Fruit fly (Drosophila melanogaster) whole organism, embryonic: ENCODE results near the gene Aatf.

Source experiments
- ATbp ChIP-seq: fragments of 200-800 bp; sonication (Bioruptor generic); optimal IDR thresholded peaks from 2 replicates; lab custom pipeline; 2017; ENCODE audit warnings: missing biosample characterization, mild to moderate bottlenecking, missing genetic modification characterization, missing genetic modification reagents
- Blimp-1 ChIP-seq: fragments of 200-800 bp; sonication (Bioruptor generic); optimal IDR thresholded peaks from 3 replicates; lab custom pipeline; 2018; ENCODE audit warnings: missing biosample characterization, missing genetic modification characterization, mild to moderate bottlenecking, moderate library complexity, missing genetic modification reagents
- CG10209 ChIP-seq: fragments of 200-800 bp; sonication (Bioruptor generic); optimal IDR thresholded peaks from 3 replicates; lab custom pipeline; 2017; ENCODE audit warnings: missing biosample characterization, mild to moderate bottlenecking, missing genetic modification characterization, missing genetic modification reagents
- CG10462 ChIP-seq: fragments of 200-800 bp; sonication (Bioruptor generic); optimal IDR thresholded peaks from 2 replicates; lab custom pipeline; 2016; ENCODE audit warnings: missing biosample characterization, missing genetic modification characterization
- CG11247 ChIP-seq: fragments of 200-800 bp; sonication (Bioruptor generic); IDR thresholded peaks from 2 replicates; pipeline ENCODE4 v1.3.6; 2022; ENCODE audit warnings: missing biosample characterization, missing genetic modification characterization
- CG12744 ChIP-seq: fragments of 200-800 bp; sonication (Bioruptor generic); optimal IDR thresholded peaks from 2 replicates; lab custom pipeline; 2016; ENCODE audit warnings: missing biosample characterization, missing genetic modification characterization
- CG15011 ChIP-seq: fragments of 200-800 bp; sonication (Bioruptor generic); optimal IDR thresholded peaks from 3 replicates; lab custom pipeline; 2018; ENCODE audit warnings: missing biosample characterization, mild to moderate bottlenecking, missing genetic modification characterization
- CG15514 ChIP-seq: fragments of 200-800 bp; sonication (Bioruptor generic); optimal IDR thresholded peaks from 3 replicates; lab custom pipeline; 2017; ENCODE audit warnings: missing biosample characterization, missing genetic modification characterization, mild to moderate bottlenecking, moderate library complexity, missing genetic modification reagents
- CG17829 ChIP-seq: fragments of 200-800 bp; optimal IDR thresholded peaks from 2 replicates; lab custom pipeline; 2019; ENCODE audit warnings: missing biosample characterization, mild to moderate bottlenecking, missing genetic modification characterization, moderate library complexity
- CG2116 ChIP-seq: fragments of 200-800 bp; sonication (Bioruptor generic); optimal IDR thresholded peaks from 3 replicates; lab custom pipeline; 2018; ENCODE audit warnings: missing biosample characterization, mild to moderate bottlenecking, missing genetic modification characterization
- CG2120 ChIP-seq: fragments of 200-800 bp; sonication (Bioruptor generic); optimal IDR thresholded peaks from 3 replicates; lab custom pipeline; 2016; ENCODE audit warnings: missing biosample characterization, missing genetic modification characterization
- CG2202 ChIP-seq: fragments of 200-800 bp; sonication (Bioruptor generic); optimal IDR thresholded peaks from 2 replicates; lab custom pipeline; 2018; ENCODE audit warnings: missing biosample characterization, mild to moderate bottlenecking, missing genetic modification characterization
- CG2875 ChIP-seq: fragments of 200-800 bp; sonication (Bioruptor generic); optimal IDR thresholded peaks from 2 replicates; lab custom pipeline; 2017; ENCODE audit warnings: missing biosample characterization, mild to moderate bottlenecking, missing genetic modification characterization, missing genetic modification reagents
- CG31224 ChIP-seq: fragments of 200-800 bp; sonication (Bioruptor generic); IDR thresholded peaks from 2 replicates; pipeline ENCODE4 v1.3.6; 2022; ENCODE audit warnings: missing biosample characterization, missing genetic modification characterization
- CG31441 ChIP-seq: fragments of 200-800 bp; sonication (Bioruptor generic); IDR thresholded peaks from 2 replicates; pipeline ENCODE4 v1.3.6; 2022; ENCODE audit warnings: missing biosample characterization, missing genetic modification characterization
- CG3407 ChIP-seq: fragments of 200-800 bp; sonication (Bioruptor generic); optimal IDR thresholded peaks from 2 replicates; lab custom pipeline; 2018; ENCODE audit warnings: missing biosample characterization, mild to moderate bottlenecking, missing genetic modification characterization
- CG5245 ChIP-seq: fragments of 200-800 bp; sonication (Bioruptor generic); optimal IDR thresholded peaks from 3 replicates; lab custom pipeline; 2016; ENCODE audit warnings: missing biosample characterization, missing genetic modification characterization
- CG6683 ChIP-seq: fragments of 200-800 bp; sonication (Bioruptor generic); optimal IDR thresholded peaks from 2 replicates; lab custom pipeline; 2017; ENCODE audit warnings: missing biosample characterization, mild to moderate bottlenecking, missing genetic modification characterization, missing genetic modification reagents
- CG9797 ChIP-seq: fragments of 200-800 bp; sonication (Bioruptor generic); optimal IDR thresholded peaks from 3 replicates; lab custom pipeline; 2018; ENCODE audit warnings: missing biosample characterization, mild to moderate bottlenecking, missing genetic modification characterization
- CG9817 ChIP-seq: fragments of 200-800 bp; sonication (Bioruptor generic); optimal IDR thresholded peaks from 2 replicates; lab custom pipeline; 2018; ENCODE audit warnings: missing biosample characterization, mild to moderate bottlenecking, missing genetic modification characterization, moderate library complexity
- CG9932 ChIP-seq: fragments of 200-800 bp; sonication (Bioruptor generic); IDR thresholded peaks from 2 replicates; pipeline ENCODE4 v1.3.6; 2022; ENCODE audit warnings: missing biosample characterization, missing genetic modification characterization
- Hmx ChIP-seq: fragments of 200-800 bp; sonication (Bioruptor generic); optimal IDR thresholded peaks from 2 replicates; lab custom pipeline; 2016; ENCODE audit warnings: missing biosample characterization, missing genetic modification characterization
- NC2α ChIP-seq: fragments of 200-800 bp; sonication (Bioruptor generic); optimal IDR thresholded peaks from 2 replicates; lab custom pipeline; 2016; ENCODE audit warnings: missing biosample characterization, missing genetic modification characterization
- Opbp ChIP-seq: fragments of 200-800 bp; sonication (Bioruptor generic); IDR thresholded peaks from 3 replicates; pipeline ENCODE4 v1.3.6; 2022; ENCODE audit warnings: missing biosample characterization, missing genetic modification characterization; ENCODE audit not compliant: partially characterized antibody
- Side ChIP-seq: fragments of 200-800 bp; sonication (Bioruptor generic); optimal IDR thresholded peaks from 2 replicates; lab custom pipeline; 2016; ENCODE audit warnings: missing biosample characterization, missing genetic modification characterization
- Sin3A ChIP-seq: fragments of >200 bp; optimal IDR thresholded peaks from 2 replicates; lab custom pipeline; 2018
- Vsx1 ChIP-seq: fragments of 200-800 bp; sonication (Bioruptor generic); optimal IDR thresholded peaks from 2 replicates; lab custom pipeline; 2017; ENCODE audit warnings: missing biosample characterization, mild to moderate bottlenecking, missing genetic modification characterization, missing genetic modification reagents
- Xrp1 ChIP-seq: fragments of 200-800 bp; sonication (Bioruptor generic); IDR thresholded peaks from 2 replicates; pipeline ENCODE4 v1.3.6; 2022; ENCODE audit warnings: missing biosample characterization, missing genetic modification characterization
- amos ChIP-seq: fragments of 200-800 bp; sonication (Bioruptor generic); IDR thresholded peaks from 2 replicates; pipeline ENCODE4 v1.3.6; 2022; ENCODE audit warnings: missing biosample characterization, missing genetic modification characterization; ENCODE audit not compliant: partially characterized antibody
- bigmax ChIP-seq: fragments of 200-800 bp; sonication (Bioruptor generic); optimal IDR thresholded peaks from 2 replicates; lab custom pipeline; 2018; ENCODE audit warnings: missing biosample characterization, mild to moderate bottlenecking, missing genetic modification characterization
- cad ChIP-seq: fragments of >200 bp; optimal IDR thresholded peaks from 2 replicates; lab custom pipeline; 2017; ENCODE audit warnings: missing biosample characterization, missing genetic modification characterization
- cas ChIP-seq: fragments of 200-800 bp; sonication (Bioruptor generic); IDR thresholded peaks from 2 replicates; pipeline ENCODE4 v1.3.6; 2022; ENCODE audit warnings: missing biosample characterization, missing genetic modification characterization
- corto ChIP-seq: fragments of 200-800 bp; sonication (Bioruptor generic); optimal IDR thresholded peaks from 2 replicates; lab custom pipeline; 2016; ENCODE audit warnings: missing biosample characterization, mild to moderate bottlenecking, missing genetic modification characterization, moderate library complexity
- dmrt99B ChIP-seq: fragments of 200-800 bp; sonication (Bioruptor generic); optimal IDR thresholded peaks from 2 replicates; lab custom pipeline; 2018; ENCODE audit warnings: missing biosample characterization, mild to moderate bottlenecking, missing genetic modification characterization, moderate library complexity
- en ChIP-seq: fragments of 200-800 bp; sonication (Bioruptor generic); optimal IDR thresholded peaks from 2 replicates; lab custom pipeline; 2016; ENCODE audit warnings: missing biosample characterization, missing genetic modification characterization
- eve ChIP-seq, 2 experiments: fragments of >200 bp; optimal IDR thresholded peaks; 2 replicates each; lab custom pipeline; 2017; ENCODE audit warnings: missing biosample characterization in 2 of 2, missing genetic modification characterization in 2 of 2
- fu2 ChIP-seq: fragments of 200-800 bp; sonication (Bioruptor generic); optimal IDR thresholded peaks from 2 replicates; lab custom pipeline; 2016; ENCODE audit warnings: missing biosample characterization, missing genetic modification characterization
- gfzf ChIP-seq: fragments of 200-800 bp; sonication (Bioruptor generic); optimal IDR thresholded peaks from 2 replicates; lab custom pipeline; 2016; ENCODE audit warnings: missing biosample characterization, mild to moderate bottlenecking, missing genetic modification characterization, moderate library complexity
- h ChIP-seq: fragments of >200 bp; optimal IDR thresholded peaks from 2 replicates; lab custom pipeline; 2017
- inv ChIP-seq: fragments of 200-800 bp; sonication (Bioruptor generic); IDR thresholded peaks from 2 replicates; pipeline ENCODE4 v1.3.6; 2022; ENCODE audit warnings: missing biosample characterization, missing genetic modification characterization; ENCODE audit not compliant: partially characterized antibody
- oc ChIP-seq: fragments of 200-800 bp; sonication (Bioruptor generic); optimal IDR thresholded peaks from 2 replicates; lab custom pipeline; 2018; ENCODE audit warnings: missing biosample characterization, mild to moderate bottlenecking, missing genetic modification characterization, moderate library complexity
- otp ChIP-seq: fragments of 200-800 bp; sonication (Bioruptor generic); IDR thresholded peaks from 3 replicates; pipeline ENCODE4, ENCODE4 v1.3.6; 2022; ENCODE audit warnings: missing biosample characterization, missing genetic modification characterization
- pan ChIP-seq, 4 experiments: fragments of >200 bp in 3 of 4; fragments of 200-800 bp in 1 of 4; sonication (Bioruptor generic) in 1 of 4; optimal IDR thresholded peaks in 3 of 4; IDR thresholded peaks in 1 of 4; 2 replicates each; pipeline versions ENCODE4 v1.3.6 to Lab custom; 2017 to 2022; ENCODE audit warnings: missing biosample characterization in 2 of 4, missing genetic modification characterization in 2 of 4, mixed read lengths in 1 of 4
- phol ChIP-seq: fragments of 200-800 bp; sonication (Bioruptor generic); optimal IDR thresholded peaks from 3 replicates; lab custom pipeline; 2018; ENCODE audit warnings: missing biosample characterization, mild to moderate bottlenecking, missing genetic modification characterization, moderate library complexity
- row ChIP-seq: fragments of 200-800 bp; sonication (Bioruptor generic); IDR thresholded peaks from 3 replicates; pipeline ENCODE4 v1.3.6; 2022; ENCODE audit warnings: missing biosample characterization, missing genetic modification characterization
- sim ChIP-seq: fragments of 200-800 bp; sonication (Bioruptor generic); IDR thresholded peaks from 2 replicates; pipeline ENCODE4 v1.3.6; 2022; ENCODE audit warnings: missing biosample characterization, missing genetic modification characterization
- sug ChIP-seq: fragments of 200-800 bp; optimal IDR thresholded peaks from 2 replicates; lab custom pipeline; 2019; ENCODE audit warnings: missing biosample characterization, mild to moderate bottlenecking, missing genetic modification characterization, moderate library complexity
- unpg ChIP-seq: fragments of 200-800 bp; sonication (Bioruptor generic); optimal IDR thresholded peaks from 3 replicates; lab custom pipeline; 2018; ENCODE audit warnings: missing biosample characterization, mild to moderate bottlenecking, missing genetic modification characterization, moderate library complexity
- wek ChIP-seq: fragments of 200-800 bp; sonication (Bioruptor generic); optimal IDR thresholded peaks from 3 replicates; lab custom pipeline; 2018; ENCODE audit warnings: missing biosample characterization, mild to moderate bottlenecking, missing genetic modification characterization, moderate library complexity
- zfh1 ChIP-seq: fragments of 200-800 bp; sonication (Bioruptor generic); IDR thresholded peaks from 3 replicates; pipeline ENCODE4 v1.3.6; 2022; ENCODE audit warnings: missing biosample characterization, missing genetic modification characterization
- zfh2 ChIP-seq: fragments of 200-800 bp; sonication (Bioruptor generic); optimal IDR thresholded peaks from 2 replicates; lab custom pipeline; 2016; ENCODE audit warnings: missing biosample characterization, missing genetic modification characterization

The Aatf gene

dm6 chr2L:6698387-6698786, 19.0 kb upstream of the Aatf start (continued):
- no peak for TF ChIP-seq eve (GFP tag; optimal IDR thresholded peaks at IDR 0.05; lab: Kevin White, UChicago)
- TF ChIP-seq CG10462 (GFP tag; lab: Kevin White, UChicago), result no peak
- TF ChIP-seq corto (GFP tag; lab: Kevin White, UChicago), result no peak
- TF ChIP-seq zfh2 (GFP tag; lab: Kevin White, UChicago), result peak; percentile 1
- no peak for TF ChIP-seq Vsx1
- no peak for TF ChIP-seq Opbp
- no peak for TF ChIP-seq CG31224 (GFP tag; lab: Robert Waterston, UW)
- peak; percentile 24 for TF ChIP-seq oc (tag; lab: Kevin White, UChicago)
- TF ChIP-seq gfzf (GFP tag; lab: Kevin White, UChicago), result no peak
- no peak for TF ChIP-seq CG3407 (GFP tag; lab: Kevin White, UChicago)
- TF ChIP-seq bigmax (GFP tag; lab: Kevin White, UChicago), result no peak
- TF ChIP-seq CG2116 (GFP tag; lab: Kevin White, UChicago), result no peak
- TF ChIP-seq CG9797 (GFP tag; lab: Kevin White, UChicago), result no peak
- TF ChIP-seq fu2 (GFP tag; lab: Kevin White, UChicago), result no peak
- peak; percentile 16 for TF ChIP-seq CG9817
- TF ChIP-seq en (GFP tag; lab: Kevin White, UChicago), result no peak
- no peak for TF ChIP-seq sim (GFP tag; lab: Robert Waterston, UW)
- no peak for TF ChIP-seq cas (GFP tag; lab: Robert Waterston, UW)
- peak; percentile 22 for TF ChIP-seq CG10209 (GFP tag; lab: Kevin White, UChicago)
- no peak for TF ChIP-seq amos (GFP tag; lab: Robert Waterston, UW)
- no peak for TF ChIP-seq Side (GFP tag; lab: Kevin White, UChicago)
- TF ChIP-seq dmrt99B (tag; lab: Kevin White, UChicago), result peak; percentile 48
- TF ChIP-seq Hmx (GFP tag; lab: Kevin White, UChicago), result no peak
- no peak for TF ChIP-seq Sin3A
- TF ChIP-seq Xrp1 (GFP tag; lab: Robert Waterston, UW), result peak; percentile 68
- TF ChIP-seq CG15514 (GFP tag; lab: Kevin White, UChicago), result no peak
- TF ChIP-seq zfh1 (GFP tag; lab: Robert Waterston, UW), result peak; percentile 74; the same call in 2 of the 3 replicates
- no peak for TF ChIP-seq wek (GFP tag; lab: Kevin White, UChicago)
- TF ChIP-seq unpg, result peak; percentile 65
- TF ChIP-seq row (GFP tag; lab: Robert Waterston, UW), result peak; percentile 68
- no peak for TF ChIP-seq CG12744 (GFP tag; lab: Kevin White, UChicago)
- peak; percentile 62 for TF ChIP-seq CG31441 (GFP tag; lab: Robert Waterston, UW)
- TF ChIP-seq CG2202 (tag; lab: Kevin White, UChicago), result no peak
- TF ChIP-seq CG2120 (GFP tag; lab: Kevin White, UChicago), result peak; percentile 47
- peak; percentile 49 for TF ChIP-seq phol (tag; lab: Kevin White, UChicago)
- TF ChIP-seq CG17829 (tag; lab: Kevin White, UChicago), result peak; percentile 46
- no peak for TF ChIP-seq NC2α (GFP tag; lab: Kevin White, UChicago)
- no peak for TF ChIP-seq CG2875
- TF ChIP-seq CG6683, result no peak
- TF ChIP-seq CG5245 (GFP tag; lab: Kevin White, UChicago), result no peak
- TF ChIP-seq CG9932 (GFP tag; lab: Robert Waterston, UW), result peak; percentile 37; the same call in 1 of the 2 replicates
- no peak for TF ChIP-seq inv (GFP tag; lab: Robert Waterston, UW)
- TF ChIP-seq sug (tag; lab: Kevin White, UChicago), result no peak
- peak; percentile 13 for TF ChIP-seq ATbp
- TF ChIP-seq cad (GFP tag; lab: Kevin White, UChicago), result no peak
- TF ChIP-seq CG15011 (GFP tag; lab: Kevin White, UChicago), result no peak
- TF ChIP-seq pan (optimal IDR thresholded peaks at IDR 0.05; lab: Kevin White, UChicago), result no peak
- peak in 1 of 2 experiments; percentile 78 for TF ChIP-seq pan (GFP tag; optimal IDR thresholded peaks at IDR 0.05 in 1 of 2, IDR thresholded peaks at IDR 0.05 in 1 of 2)
- TF ChIP-seq otp (GFP tag; lab: Robert Waterston, UW), result 0 out of 3 replicates have a peak, but pooled peaks have one; percentile 45
- TF ChIP-seq CG11247 (GFP tag; lab: Robert Waterston, UW), result 0 out of 2 replicates have a peak, but pooled peaks have one; percentile 34
- peak; percentile 45 for TF ChIP-seq Blimp-1 (GFP tag; lab: Kevin White, UChicago)
- no peak for TF ChIP-seq h
